Worm (Caenorhabditis elegans): ENCODE data around the gene Y37A1B.7.

ce11 chrIV:14013692-14014091 is 29.9 kb downstream of the Y37A1B.7 start:
- TF ChIP-seq him-1 (tag; optimal IDR thresholded peaks at IDR 0.05) (no peak), dao-5 (tag; optimal IDR thresholded peaks at IDR 0.05) (no peak), W03F9.2 (tag; optimal IDR thresholded peaks at IDR 0.05) (peak; percentile 49)
